Fruit fly (Drosophila melanogaster) whole organism: Measurements from ENCODE around the gene CG17234.

Experiments used
- CG8478 ChIP-seq: fragments of >200 bp; optimal IDR thresholded peaks from 2 replicates; lab custom pipeline; 2018; ENCODE audit warnings: inconsistent platforms
- Dll ChIP-seq: fragments of >200 bp; optimal IDR thresholded peaks from 2 replicates; lab custom pipeline; 2017
- EcR ChIP-seq, 2 experiments: fragments of >200 bp; optimal IDR thresholded peaks; 2 replicates each; lab custom pipeline; 2017; ENCODE audit warnings: missing biosample characterization in 2 of 2, missing genetic modification characterization in 2 of 2, missing genetic modification reagents in 2 of 2
- pan ChIP-seq: fragments of >200 bp; optimal IDR thresholded peaks from 2 replicates; lab custom pipeline; 2017
- psq ChIP-seq: fragments of >200 bp; optimal IDR thresholded peaks from 2 replicates; lab custom pipeline; 2017
- usp ChIP-seq: fragments of >200 bp; optimal IDR thresholded peaks from 2 replicates; lab custom pipeline; 2017; ENCODE audit warnings: missing biosample characterization, missing genetic modification characterization, mixed read lengths

CG17234 gene

dm6 chr2L:2252241-2252640 lies 604 bp upstream of the CG17234 start, which contains the start of gene CG17239:
Gene CG17239 (minus strand): TSS chr2L:2252341.
- no peak for TF ChIP-seq Dll
- no peak for TF ChIP-seq EcR (GFP tag; optimal IDR thresholded peaks at IDR 0.05; lab: Kevin White, UChicago)
- no peak for TF ChIP-seq CG8478
- TF ChIP-seq psq (lab: Kevin White, UChicago) = no peak
- no peak for TF ChIP-seq usp (GFP tag; lab: Kevin White, UChicago)
- TF ChIP-seq pan (lab: Kevin White, UChicago) = no peak

DNA sequence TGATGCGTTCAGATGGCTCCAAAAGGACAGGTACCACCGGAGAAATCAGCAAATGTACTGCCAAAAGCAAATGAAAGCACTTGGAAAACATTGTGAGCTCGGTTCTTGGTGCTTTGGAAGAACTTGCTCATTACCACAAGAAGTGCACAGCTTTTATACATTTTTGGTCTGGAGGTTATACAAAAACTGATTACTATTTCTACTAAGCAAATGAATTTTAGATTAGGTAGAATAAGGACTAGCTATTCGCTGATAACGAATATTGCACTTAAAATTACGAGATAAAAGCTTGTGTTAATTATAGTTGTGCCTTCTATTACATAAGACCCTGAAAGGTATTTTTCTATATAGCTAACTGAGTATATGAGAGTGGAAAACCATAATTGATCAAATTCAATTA lies 2.1 kb downstream of the CG17234 start, which contains the start of gene Send1:
TSS of gene Send1 (minus strand) at position 101 of the 400 bp plus-strand sequence.
- TF ChIP-seq Dll = no peak
- no peak for TF ChIP-seq usp (GFP tag; lab: Kevin White, UChicago)
- TF ChIP-seq pan (lab: Kevin White, UChicago) = no peak
- TF ChIP-seq EcR (GFP tag; optimal IDR thresholded peaks at IDR 0.05; lab: Kevin White, UChicago) = no peak
- TF ChIP-seq psq (lab: Kevin White, UChicago) = no peak
- no peak for TF ChIP-seq CG8478

- no peak for TF ChIP-seq CG8478
- no peak for TF ChIP-seq Dll
- TF ChIP-seq EcR (GFP tag; optimal IDR thresholded peaks at IDR 0.05; lab: Kevin White, UChicago) = no peak
- no peak for TF ChIP-seq psq (lab: Kevin White, UChicago)
- TF ChIP-seq usp (GFP tag; lab: Kevin White, UChicago) = no peak
- no peak for TF ChIP-seq pan (lab: Kevin White, UChicago)
Measured at dm6 chr2L:2263142-2263541, 10.3 kb downstream of the CG17234 start, which contains the start of gene CG4270. Gene CG4270 (plus strand): TSS chr2L:2263442.

DNA sequence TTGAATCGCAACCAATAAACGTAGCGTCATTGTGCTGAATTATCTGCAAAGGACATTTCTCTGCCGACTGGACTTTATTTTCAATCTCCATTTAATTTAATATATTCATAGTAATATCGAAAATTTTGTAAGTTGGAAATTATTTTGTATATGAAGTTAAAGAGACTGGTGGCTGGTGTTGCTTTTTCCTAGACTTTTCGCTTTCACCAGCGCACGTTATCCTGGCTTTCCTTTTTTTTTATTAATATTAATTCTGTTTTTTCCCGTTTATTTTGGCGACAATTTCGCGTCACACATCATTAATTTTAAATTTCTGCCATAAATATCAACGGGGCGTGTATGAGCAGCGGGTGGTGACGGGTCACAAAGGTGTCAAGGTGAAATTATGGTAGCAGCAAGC lies 12.4 kb downstream of the CG17234 start, which contains the start of gene CG34049:
TSS of gene CG34049 (minus strand) at position 101 of the 400 bp plus-strand sequence.
- no peak for TF ChIP-seq pan (lab: Kevin White, UChicago)
- TF ChIP-seq usp (GFP tag; lab: Kevin White, UChicago) = no peak
- no peak for TF ChIP-seq Dll
- TF ChIP-seq psq (lab: Kevin White, UChicago) = no peak
- no peak for TF ChIP-seq EcR (GFP tag; optimal IDR thresholded peaks at IDR 0.05; lab: Kevin White, UChicago)

dm6 chr2L:2269040-2269439 lies 16.2 kb downstream of the CG17234 start, which contains the start of gene CG17242:
Gene CG17242 (minus strand): TSS chr2L:2269140.
- TF ChIP-seq usp (GFP tag; lab: Kevin White, UChicago) (no peak), pan (lab: Kevin White, UChicago) (no peak), Dll (no peak), CG8478 (no peak), EcR (GFP tag; optimal IDR thresholded peaks at IDR 0.05; lab: Kevin White, UChicago) (no peak), psq (lab: Kevin White, UChicago) (no peak)

dm6 chr2L:2284863-2285262 lies 32.0 kb downstream of the CG17234 start, which contains the start of gene CG4271:
Gene CG4271 (plus strand): TSS chr2L:2285163.
- TF ChIP-seq pan (lab: Kevin White, UChicago) (no peak), CG8478 (no peak)

dm6 chr2L:2286773-2287172 lies 33.9 kb downstream of the CG17234 start, which contains the start of gene CG31681:
Gene CG31681 (minus strand): TSS chr2L:2286873.
- TF ChIP-seq pan (lab: Kevin White, UChicago) = no peak
- no peak for TF ChIP-seq EcR (GFP tag; optimal IDR thresholded peaks at IDR 0.05; lab: Kevin White, UChicago)

dm6 chr2L:2287807-2288206 lies 35.0 kb downstream of the CG17234 start, which contains the start of gene CG42658:
Gene CG42658 (minus strand): TSS chr2L:2287907.
- TF ChIP-seq psq (lab: Kevin White, UChicago) (no peak), pan (lab: Kevin White, UChicago) (no peak), Dll (no peak), usp (GFP tag; lab: Kevin White, UChicago) (no peak), CG8478 (no peak), EcR (GFP tag; optimal IDR thresholded peaks at IDR 0.05; lab: Kevin White, UChicago) (no peak)

dm6 chr2L:2289316-2289715 lies 36.5 kb downstream of the CG17234 start, which contains the start of gene CG17237:
Gene CG17237 (minus strand): TSS chr2L:2289416.
- TF ChIP-seq Dll (no peak), psq (lab: Kevin White, UChicago) (no peak), pan (lab: Kevin White, UChicago) (no peak), EcR (GFP tag; optimal IDR thresholded peaks at IDR 0.05; lab: Kevin White, UChicago) (no peak), CG8478 (no peak), usp (GFP tag; lab: Kevin White, UChicago) (no peak)

DNA sequence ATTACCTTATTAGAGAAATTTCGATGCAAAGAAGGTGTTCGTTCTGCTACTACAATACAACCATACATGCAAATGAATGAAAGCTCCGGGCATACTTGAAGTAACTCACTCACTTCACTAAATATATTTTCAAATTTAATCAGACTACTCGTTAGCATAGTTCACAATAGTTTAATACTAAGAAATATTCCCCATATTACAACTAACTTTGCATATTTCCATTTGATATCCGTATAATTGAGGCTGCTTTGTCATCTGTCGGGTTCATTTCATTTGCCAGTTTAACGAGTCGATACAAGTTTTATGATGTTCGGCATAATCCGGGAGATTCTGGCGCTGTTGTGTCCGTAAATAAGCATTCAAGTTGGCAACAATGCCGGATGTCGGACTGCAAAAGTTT lies 37.8 kb downstream of the CG17234 start, which contains the start of gene robl22E:
TSS of gene robl22E (minus strand) at position 101 of the 400 bp plus-strand sequence.
- TF ChIP-seq pan (lab: Kevin White, UChicago) (no peak), psq (lab: Kevin White, UChicago) (no peak), CG8478 (no peak), EcR (GFP tag; optimal IDR thresholded peaks at IDR 0.05; lab: Kevin White, UChicago) (no peak), usp (GFP tag; lab: Kevin White, UChicago) (no peak), Dll (no peak)

- TF ChIP-seq pan (lab: Kevin White, UChicago) (no peak), Dll (no peak), CG8478 (no peak), EcR (GFP tag; optimal IDR thresholded peaks at IDR 0.05; lab: Kevin White, UChicago) (no peak), psq (lab: Kevin White, UChicago) (no peak), usp (GFP tag; lab: Kevin White, UChicago) (no peak)
Measured at dm6 chr2L:2299803-2300202, 47.0 kb downstream of the CG17234 start, which contains the start of gene CG31949. Gene CG31949 (plus strand): TSS chr2L:2300103.
